Fruit fly (Drosophila melanogaster): ENCODE measurements around the gene CG14053.

DNA sequence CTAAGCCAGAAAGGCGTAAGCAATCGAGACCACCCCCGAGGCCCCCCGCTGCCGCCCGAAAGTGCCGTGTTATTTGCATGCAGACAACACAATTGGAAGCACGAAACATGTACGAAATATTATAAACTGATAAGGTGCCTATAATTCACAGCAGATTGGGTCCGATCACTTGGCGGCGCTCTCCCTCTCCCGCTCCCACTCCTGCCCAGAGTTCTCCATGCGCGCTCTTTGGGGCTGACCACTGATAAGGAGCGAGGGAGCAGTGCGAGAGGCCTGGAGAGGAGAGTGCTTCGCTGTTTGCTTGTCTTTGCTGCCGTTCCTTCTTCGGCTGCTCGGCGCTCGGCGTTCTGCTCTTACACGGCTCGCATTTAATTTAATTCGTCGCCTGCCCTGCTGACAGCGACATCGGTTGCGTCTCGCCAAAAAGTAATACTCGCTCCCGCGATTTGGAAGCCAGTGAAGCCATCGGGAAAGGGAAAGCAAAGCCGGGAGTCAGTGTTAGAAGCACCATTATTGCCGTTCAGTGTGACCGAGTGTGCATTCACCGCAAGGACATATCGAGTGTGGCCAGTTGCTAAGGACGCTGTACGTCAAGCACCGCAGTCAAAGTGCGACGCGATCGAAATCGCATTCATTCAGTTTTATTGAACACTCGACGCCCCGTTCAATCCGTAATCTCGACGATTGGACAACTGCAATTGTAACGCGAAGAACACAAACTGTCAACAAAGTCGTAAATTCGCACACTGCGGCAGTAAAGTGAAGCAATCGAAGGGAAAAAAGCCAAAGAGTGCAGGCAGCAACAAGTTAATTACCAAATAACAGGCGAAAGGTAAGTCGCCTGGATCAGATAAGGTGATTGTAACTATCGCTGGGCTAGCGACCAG, 742 bp upstream of the CG14053 start:
- TF ChIP-seq CG15710 (tag; optimal IDR thresholded peaks at IDR 0.05) (no peak), CG13204 (GFP tag; optimal IDR thresholded peaks at IDR 0.05) (no peak), CG17806 (tag; optimal IDR thresholded peaks at IDR 0.05) (no peak), Pif1A (GFP tag; optimal IDR thresholded peaks at IDR 0.05) (no peak), CG8159 (tag; optimal IDR thresholded peaks at IDR 0.05) (no peak), fd96Ca (GFP tag; IDR thresholded peaks at IDR 0.05) (no peak), EcR (GFP tag; optimal IDR thresholded peaks at IDR 0.05) (no peak)

Data from whole organism, pupa.